Worm (Caenorhabditis elegans): Measurements from ENCODE around the gene ule-2.

The ule-2 gene

ce11 chrIV:14675789-14676188 lies 40.9 kb downstream of the ule-2 start:
- TF ChIP-seq ceh-36 (tag; optimal IDR thresholded peaks at IDR 0.05), result no peak

- TF ChIP-seq tbx-11 (GFP tag; IDR thresholded peaks at IDR 0.05) (no peak), B0310.2 (tag; optimal IDR thresholded peaks at IDR 0.05) (no peak), pes-1 (GFP tag; IDR thresholded peaks at IDR 0.05) (no peak), ets-7 (tag; optimal IDR thresholded peaks at IDR 0.05) (no peak), flt-1 (GFP tag; IDR thresholded peaks at IDR 0.05) (no peak), aly-1 (tag; optimal IDR thresholded peaks at IDR 0.05) (no peak), sea-1 (GFP tag; conservative IDR thresholded peaks at IDR 0.05) (no peak)
These were observed 42.2 kb downstream of the ule-2 start, which contains the start of gene Y57G11C.31 for ce11 chrIV:14677095-14677633. Gene Y57G11C.31 (plus strand): TSS chrIV:14677370.

DNA sequence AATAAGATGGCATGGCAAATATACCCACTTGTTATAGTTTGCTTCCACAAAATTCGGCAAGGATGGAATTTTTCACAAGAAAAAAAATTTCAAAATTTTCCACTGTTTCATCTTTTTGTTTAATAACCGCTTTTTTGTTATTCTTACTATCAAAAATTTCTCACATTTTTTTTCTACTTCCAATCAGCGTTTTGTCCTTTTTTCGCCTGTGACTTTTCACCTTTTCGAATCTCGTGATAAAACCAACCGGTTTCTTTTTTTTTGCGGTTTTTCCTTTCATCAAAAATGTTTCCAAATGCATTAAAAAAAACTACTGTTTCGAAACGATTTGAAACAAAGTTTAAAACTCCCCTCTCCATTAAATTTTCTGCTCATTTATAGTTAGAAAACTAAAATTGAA lies 44.1 kb downstream of the ule-2 start:
- TF ChIP-seq tbx-37 (GFP tag; conservative IDR thresholded peaks at IDR 0.05) (no peak), tra-4 (tag; optimal IDR thresholded peaks at IDR 0.05) (no peak), scrt-1 (GFP tag; IDR thresholded peaks at IDR 0.05) (no peak), hmg-4 (GFP tag; optimal IDR thresholded peaks at IDR 0.05) (no peak), ama-1 (optimal IDR thresholded peaks at IDR 0.05) (no peak), tbx-11 (GFP tag; IDR thresholded peaks at IDR 0.05) (no peak), ceh-13 (GFP tag; optimal IDR thresholded peaks at IDR 0.05) (no peak), pes-1 (GFP tag; IDR thresholded peaks at IDR 0.05) (no peak), ceh-36 (tag; optimal IDR thresholded peaks at IDR 0.05) (no peak), sea-1 (GFP tag; conservative IDR thresholded peaks at IDR 0.05) (no peak), ets-7 (tag; optimal IDR thresholded peaks at IDR 0.05) (no peak)
